Worm (Caenorhabditis elegans) whole organism, late embryonic: ENCODE results near the gene str-141.

ENCODE experiments used
- F13H6.1 ChIP-seq: sonication (generic microtip); optimal IDR thresholded peaks from 2 replicates; lab custom pipeline; 2016; ENCODE audit warnings: missing genetic modification characterization, missing compliant biosample characterization
- K02D7.2 ChIP-seq: sonication (generic microtip); optimal IDR thresholded peaks from 2 replicates; lab custom pipeline; 2017; ENCODE audit warnings: mild to moderate bottlenecking, missing genetic modification characterization, missing compliant biosample characterization
- T23F11.4 ChIP-seq: fragments of 200-800 bp; sonication (Bioruptor generic); optimal IDR thresholded peaks from 2 replicates; lab custom pipeline; 2018; ENCODE audit warnings: mild to moderate bottlenecking, missing genetic modification characterization, missing compliant biosample characterization
- Y22D7AL.16 ChIP-seq: sonication (generic microtip); optimal IDR thresholded peaks from 2 replicates; lab custom pipeline; 2016; ENCODE audit warnings: missing genetic modification characterization, missing compliant biosample characterization
- ceh-14 ChIP-seq: sonication (generic microtip); optimal IDR thresholded peaks from 2 replicates; lab custom pipeline; 2016; ENCODE audit warnings: missing genotype, missing genetic modification characterization, missing compliant biosample characterization
- ceh-18 ChIP-seq: sonication (generic microtip); optimal IDR thresholded peaks from 2 replicates; lab custom pipeline; 2016; ENCODE audit warnings: missing genetic modification characterization, missing compliant biosample characterization
- ceh-2 ChIP-seq: sonication (generic microtip); optimal IDR thresholded peaks from 2 replicates; lab custom pipeline; 2016; ENCODE audit warnings: missing genotype, missing genetic modification characterization, missing compliant biosample characterization
- ceh-30 ChIP-seq: fragments of 150-350 bp; optimal IDR thresholded peaks from 2 replicates; lab custom pipeline; 2014; ENCODE audit warnings: missing biosample characterization, missing genetic modification characterization
- ceh-31 ChIP-seq: sonication (generic microtip); optimal IDR thresholded peaks from 2 replicates; lab custom pipeline; 2016; ENCODE audit warnings: missing genetic modification characterization, missing compliant biosample characterization
- ceh-6 ChIP-seq: fragments of 200-800 bp; sonication (Bioruptor generic); optimal IDR thresholded peaks from 2 replicates; lab custom pipeline; 2018; ENCODE audit warnings: mild to moderate bottlenecking, missing genetic modification characterization, missing compliant biosample characterization
- che-1 ChIP-seq: sonication (generic microtip); optimal IDR thresholded peaks from 2 replicates; lab custom pipeline; 2016; ENCODE audit warnings: mild to moderate bottlenecking, missing genetic modification characterization, missing compliant biosample characterization
- elt-4 ChIP-seq: sonication (generic microtip); optimal IDR thresholded peaks from 2 replicates; lab custom pipeline; 2016; ENCODE audit warnings: missing genetic modification characterization, missing compliant biosample characterization
- hlh-15 ChIP-seq: sonication (generic microtip); optimal IDR thresholded peaks from 2 replicates; lab custom pipeline; 2016; ENCODE audit warnings: missing genetic modification characterization, missing compliant biosample characterization
- hlh-30 ChIP-seq: sonication (generic microtip); optimal IDR thresholded peaks from 2 replicates; lab custom pipeline; 2017; ENCODE audit warnings: antibody characterized with exemption, missing genetic modification characterization, missing compliant biosample characterization; ENCODE audit not compliant: insufficient read depth
- hlh-6 ChIP-seq: sonication (generic microtip); optimal IDR thresholded peaks from 2 replicates; lab custom pipeline; 2016; ENCODE audit warnings: missing genotype, missing genetic modification characterization, missing compliant biosample characterization
- lim-6 ChIP-seq: sonication (generic microtip); optimal IDR thresholded peaks from 2 replicates; lab custom pipeline; 2016; ENCODE audit warnings: missing genetic modification characterization, missing compliant biosample characterization
- lin-11 ChIP-seq: fragments of 200-800 bp; sonication (Bioruptor generic); optimal IDR thresholded peaks from 2 replicates; lab custom pipeline; 2018; ENCODE audit warnings: mild to moderate bottlenecking, missing genetic modification characterization, missing compliant biosample characterization
- nfya-1 ChIP-seq: sonication (generic microtip); optimal IDR thresholded peaks from 2 replicates; lab custom pipeline; 2017; ENCODE audit warnings: missing genetic modification characterization, mild to moderate bottlenecking, missing compliant biosample characterization, antibody characterized with exemption, moderate library complexity
- odd-2 ChIP-seq: sonication (generic microtip); optimal IDR thresholded peaks from 2 replicates; lab custom pipeline; 2017; ENCODE audit warnings: antibody characterized with exemption, mild to moderate bottlenecking, missing genetic modification characterization, missing compliant biosample characterization
- pag-3 ChIP-seq: sonication (generic microtip); optimal IDR thresholded peaks from 2 replicates; lab custom pipeline; 2016; ENCODE audit warnings: missing compliant biosample characterization, missing genetic modification characterization, borderline replicate concordance
- pat-9 ChIP-seq: fragments of 200-800 bp; sonication (Bioruptor generic); optimal IDR thresholded peaks from 2 replicates; lab custom pipeline; 2018; ENCODE audit warnings: mild to moderate bottlenecking, missing genetic modification characterization, moderate library complexity, missing compliant biosample characterization
- pha-4 ChIP-seq: fragments of 150-350 bp; optimal IDR thresholded peaks from 2 replicates; lab custom pipeline; 2018; ENCODE audit warnings: missing biosample characterization, missing genetic modification reagents, missing genetic modification characterization
- pqm-1 ChIP-seq: sonication (generic microtip); optimal IDR thresholded peaks from 2 replicates; lab custom pipeline; 2016; ENCODE audit warnings: missing genetic modification characterization, missing compliant biosample characterization
- pros-1 ChIP-seq: fragments of 150-350 bp; optimal IDR thresholded peaks from 2 replicates; lab custom pipeline; 2014; ENCODE audit warnings: missing biosample characterization, missing genetic modification reagents, missing genetic modification characterization
- sox-2 ChIP-seq: fragments of 200-800 bp; sonication (Bioruptor generic); IDR thresholded peaks from 2 replicates; pipeline ENCODE4 v1.3.6; 2022; ENCODE audit warnings: missing genetic modification reagents, missing genetic modification characterization, missing compliant biosample characterization
- sox-4 ChIP-seq: sonication (generic microtip); optimal IDR thresholded peaks from 2 replicates; lab custom pipeline; 2017; ENCODE audit warnings: mild to moderate bottlenecking, missing genetic modification characterization, inconsistent platforms, missing compliant biosample characterization
- syd-9 ChIP-seq: sonication (generic microtip); optimal IDR thresholded peaks from 2 replicates; lab custom pipeline; 2016; ENCODE audit warnings: mild to moderate bottlenecking, missing genetic modification characterization, moderate library complexity, missing compliant biosample characterization
- unc-42 ChIP-seq: sonication (generic microtip); optimal IDR thresholded peaks from 2 replicates; lab custom pipeline; 2016; ENCODE audit warnings: missing genotype, missing genetic modification characterization, missing compliant biosample characterization
- unc-55 ChIP-seq: sonication (generic microtip); optimal IDR thresholded peaks from 2 replicates; lab custom pipeline; 2017; ENCODE audit warnings: missing biosample characterization, missing genetic modification reagents, missing genetic modification characterization
- unc-86 ChIP-seq: sonication (generic microtip); optimal IDR thresholded peaks from 2 replicates; lab custom pipeline; 2016; ENCODE audit warnings: missing genetic modification characterization, missing compliant biosample characterization
- zip-5 ChIP-seq: sonication (generic microtip); optimal IDR thresholded peaks from 2 replicates; lab custom pipeline; 2016; ENCODE audit warnings: missing genetic modification characterization, missing compliant biosample characterization
- ztf-16 ChIP-seq: sonication (generic microtip); optimal IDR thresholded peaks from 2 replicates; lab custom pipeline; 2017; ENCODE audit warnings: missing genetic modification characterization, missing compliant biosample characterization

str-141 gene

ce11 chrV:11326914-11327367 is 3.3 kb upstream of the str-141 start, which contains the start of gene tmed-10:
Gene tmed-10 (minus strand): TSS chrV:11326964.
- TF ChIP-seq unc-86 (tag; lab: Kevin White, UChicago) (no peak), unc-42 (tag; lab: Kevin White, UChicago) (peak; percentile 48), Y22D7AL.16 (tag; lab: Kevin White, UChicago) (no peak), ceh-31 (tag; lab: Kevin White, UChicago) (peak; percentile 42), K02D7.2 (no peak), ceh-18 (tag; lab: Kevin White, UChicago) (peak; percentile 1), pros-1 (tag; lab: Kevin White, UChicago) (no peak), nfya-1 (tag; lab: Kevin White, UChicago) (peak; percentile 54), ztf-16 (no peak), unc-55 (GFP tag; lab: Kevin White, UChicago) (peak; percentile 31)

DNA sequence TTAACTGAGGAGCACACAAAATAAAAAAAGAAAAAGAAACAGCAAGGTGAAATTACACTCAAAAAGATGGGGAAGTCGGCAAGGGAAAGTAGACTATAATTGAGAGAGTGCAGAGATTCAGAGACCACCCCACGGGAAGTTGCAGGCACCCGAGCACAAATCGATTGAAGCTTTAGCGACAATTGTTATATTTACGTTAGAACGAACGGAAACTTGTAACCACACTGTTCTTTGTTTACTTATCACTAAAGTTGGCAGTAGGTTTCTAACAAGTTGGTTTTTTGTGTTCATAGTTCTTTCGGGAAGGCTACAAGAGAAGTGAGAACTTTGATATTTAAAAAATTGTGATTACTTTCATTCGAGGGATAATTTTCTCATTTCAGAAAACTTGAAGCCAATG is 1.9 kb downstream of the str-141 start, which contains the start of gene F47G9.4:
Gene F47G9.4, minus strand, starts transcription at position 98 of the 400 bp plus-strand sequence.
- TF ChIP-seq hlh-6: no peak
- no peak for TF ChIP-seq sox-2 (GFP tag; lab: Robert Waterston, UW)
- no peak for TF ChIP-seq ceh-2 (tag; lab: Kevin White, UChicago)
- TF ChIP-seq, all 69 proteins: peak for 0

DNA sequence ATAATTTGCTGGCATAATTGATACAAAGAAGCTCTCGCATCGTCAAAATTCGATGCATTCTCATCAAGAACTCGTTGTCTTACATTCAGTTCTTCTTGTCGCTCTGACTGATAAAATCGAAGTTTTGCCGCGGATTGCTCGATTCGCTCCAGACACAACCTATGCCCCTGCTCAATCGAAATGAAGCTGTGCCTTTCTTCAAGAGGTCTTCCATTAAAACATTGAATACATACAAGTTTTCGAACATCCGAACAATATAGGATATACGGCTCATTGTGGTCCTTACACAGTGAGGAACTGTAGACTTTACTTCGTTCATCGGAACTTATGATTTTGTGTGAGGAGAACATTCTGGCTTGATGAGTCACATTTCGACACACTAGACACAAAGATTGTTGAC is 2.8 kb downstream of the str-141 start:
- TF ChIP-seq hlh-15 (tag; lab: Kevin White, UChicago) (no peak), odd-2 (tag; lab: Kevin White, UChicago) (no peak), elt-4 (tag; lab: Kevin White, UChicago) (no peak), zip-5 (no peak), ceh-14 (tag; lab: Kevin White, UChicago) (no peak), ceh-31 (tag; lab: Kevin White, UChicago) (no peak), T23F11.4 (GFP tag; lab: Kevin White, UChicago) (no peak), pat-9 (tag; lab: Kevin White, UChicago) (no peak), ceh-6 (GFP tag; lab: Kevin White, UChicago) (no peak), pag-3 (tag; lab: Kevin White, UChicago) (no peak), unc-55 (GFP tag; lab: Kevin White, UChicago) (no peak)

DNA sequence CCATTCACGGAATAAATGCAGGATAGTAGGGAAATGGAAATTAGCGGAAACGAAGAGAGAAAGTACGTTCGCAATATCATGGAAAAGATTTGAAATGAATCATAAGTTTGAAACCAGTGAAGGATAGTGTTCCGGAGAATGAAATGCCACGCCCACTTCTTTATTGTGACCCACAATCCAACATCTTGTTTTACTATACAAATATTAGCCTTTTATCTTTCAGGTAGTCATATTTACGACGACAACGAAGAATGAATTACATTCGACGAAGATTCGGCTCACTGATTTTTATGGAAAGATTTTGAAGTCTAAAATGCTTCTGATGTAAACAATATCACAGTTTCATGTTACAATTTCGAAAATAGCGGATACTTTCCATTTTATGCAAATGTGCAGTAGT is 6.8 kb downstream of the str-141 start, which contains the start of gene cutl-18:
Gene cutl-18, minus strand, starts transcription at position 101 of the 400 bp plus-strand sequence.
- no peak for TF ChIP-seq pqm-1
- TF ChIP-seq che-1: no peak
- TF ChIP-seq sox-2 (GFP tag; lab: Robert Waterston, UW): no peak
- TF ChIP-seq unc-86 (tag; lab: Kevin White, UChicago): no peak
- TF ChIP-seq hlh-30 (tag; lab: Kevin White, UChicago): no peak
- TF ChIP-seq lin-11 (tag; lab: Kevin White, UChicago): no peak
- no peak for TF ChIP-seq syd-9 (tag; lab: Kevin White, UChicago)
- TF ChIP-seq pha-4: no peak
- TF ChIP-seq ztf-16: no peak
- TF ChIP-seq hlh-6: no peak
- TF ChIP-seq lim-6 (tag; lab: Kevin White, UChicago): no peak
- no peak for TF ChIP-seq odd-2 (tag; lab: Kevin White, UChicago)
- no peak for TF ChIP-seq F13H6.1 (tag; lab: Kevin White, UChicago)
- no peak for TF ChIP-seq ceh-2 (tag; lab: Kevin White, UChicago)
- no peak for TF ChIP-seq K02D7.2
- no peak for TF ChIP-seq sox-4 (tag; lab: Kevin White, UChicago)
- TF ChIP-seq ceh-30 (tag; lab: Kevin White, UChicago): no peak
- TF ChIP-seq unc-42 (tag; lab: Kevin White, UChicago): no peak
- no peak for TF ChIP-seq ceh-18 (tag; lab: Kevin White, UChicago)
- no peak for TF ChIP-seq ceh-6 (GFP tag; lab: Kevin White, UChicago)
